Worm (Caenorhabditis elegans) whole organism, L2 larva: ENCODE measurements around the gene T16G12.1.
"Not testable (repeated sequence)": the region's sequence is repeated elsewhere in the genome, so short reads cannot be mapped to it uniquely, and the experiment has no call there.

Experiments used
- Y55F3AM.14 ChIP-seq: fragments of 200-800 bp; sonication (Bioruptor generic); optimal IDR thresholded peaks from 2 replicates; lab custom pipeline; 2018; ENCODE audit warnings: mild to moderate bottlenecking, missing genetic modification characterization, missing compliant biosample characterization
- ama-1 ChIP-seq: fragments of 150-350 bp; optimal IDR thresholded peaks from 2 replicates; lab custom pipeline; 2018; ENCODE audit warnings: inconsistent platforms
- egl-27 ChIP-seq: sonication (generic microtip); optimal IDR thresholded peaks from 3 replicates; lab custom pipeline; 2017; ENCODE audit warnings: missing biosample characterization, missing genetic modification reagents, missing genetic modification characterization
- lin-13 ChIP-seq: fragments of 150-350 bp; optimal IDR thresholded peaks from 2 replicates; lab custom pipeline; 2014; ENCODE audit warnings: missing biosample characterization, missing genetic modification reagents, missing genetic modification characterization
- lsy-2 ChIP-seq, 2 experiments: fragments of 150-350 bp in 1 of 2; sonication (generic microtip) in 1 of 2; optimal IDR thresholded peaks; 2 replicates each; lab custom pipeline; 2014 to 2017; ENCODE audit warnings: missing biosample characterization in 2 of 2, missing genetic modification characterization in 2 of 2
- mdl-1 ChIP-seq, 2 experiments: fragments of 150-350 bp in 1 of 2; sonication (generic microtip) in 1 of 2; optimal IDR thresholded peaks; 2 replicates each; lab custom pipeline; 2017; ENCODE audit warnings: missing biosample characterization in 2 of 2, missing genetic modification characterization in 2 of 2
- nhr-237 ChIP-seq: fragments of 150-350 bp; optimal IDR thresholded peaks from 2 replicates; lab custom pipeline; 2014; ENCODE audit warnings: missing biosample characterization, missing genetic modification characterization
- nhr-77 ChIP-seq: fragments of 150-350 bp; optimal IDR thresholded peaks from 2 replicates; lab custom pipeline; 2014; ENCODE audit warnings: missing biosample characterization, missing genetic modification characterization
- sma-3 ChIP-seq: sonication (generic microtip); optimal IDR thresholded peaks from 2 replicates; lab custom pipeline; 2016; ENCODE audit warnings: missing genetic modification reagents, missing genetic modification characterization, missing compliant biosample characterization
- unc-62 ChIP-seq: fragments of 150-350 bp; optimal IDR thresholded peaks from 2 replicates; lab custom pipeline; 2014; ENCODE audit warnings: missing biosample characterization, missing genetic modification reagents, missing genetic modification characterization

ce11 chrIII:10053312-10053711 is 3.7 kb upstream of the T16G12.1 start, which contains the start of gene T16G12.12:
- not testable (repeated sequence) for TF ChIP-seq egl-27 (tag; lab: Kevin White, UChicago); unc-62 (GFP tag; lab: Kevin White, UChicago); nhr-77 (tag; lab: Kevin White, UChicago); lin-13 (GFP tag; lab: Kevin White, UChicago); sma-3 (GFP tag; lab: Kevin White, UChicago); lsy-2 (tag; optimal IDR thresholded peaks at IDR 0.05; lab: Kevin White, UChicago); ama-1 (lab: Kevin White, UChicago); Y55F3AM.14 (GFP tag; lab: Kevin White, UChicago); nhr-237 (tag; lab: Kevin White, UChicago); mdl-1 (tag; optimal IDR thresholded peaks at IDR 0.05; lab: Kevin White, UChicago)
